Worm (Caenorhabditis elegans): Measurements from ENCODE around the gene dlat-1.

DNA sequence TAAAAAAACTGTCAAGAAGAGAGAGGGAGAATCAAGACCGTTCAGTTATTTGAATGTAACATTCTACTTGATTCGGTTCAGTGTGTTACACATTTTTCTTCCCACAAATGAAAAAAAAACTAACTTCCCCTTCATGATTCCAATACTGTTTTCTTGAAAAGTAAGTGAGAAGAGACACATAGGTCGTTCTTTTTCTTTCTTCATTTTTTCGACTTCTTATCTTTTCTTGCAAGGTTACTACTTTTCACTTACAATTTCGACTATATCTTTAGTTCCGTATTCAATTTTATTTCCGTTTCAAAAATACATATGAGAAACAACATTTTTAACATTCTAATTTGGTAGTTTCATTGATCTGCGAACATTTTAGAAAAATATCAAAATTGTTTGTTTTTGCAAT is 7.9 kb downstream of the dlat-1 start:
- TF ChIP-seq nhr-28 (tag; optimal IDR thresholded peaks at IDR 0.05) (no peak), lin-15B (tag; optimal IDR thresholded peaks at IDR 0.05) (no peak), skn-1 (tag; optimal IDR thresholded peaks at IDR 0.05) (no peak), elt-2 (tag; optimal IDR thresholded peaks at IDR 0.05) (no peak)
